Fruit fly (Drosophila melanogaster) whole organism, pupa: ENCODE measurements around the gene Miga.

Experiments
- CG10348 ChIP-seq: fragments of 200-800 bp; sonication (Bioruptor generic); IDR thresholded peaks from 2 replicates; pipeline ENCODE4 v1.3.6; 2022; ENCODE audit warnings: missing biosample characterization, missing genetic modification characterization
- CG12605 ChIP-seq: fragments of 200-800 bp; sonication (Bioruptor generic); IDR thresholded peaks from 2 replicates; pipeline ENCODE4 v1.3.6; 2022; ENCODE audit warnings: missing biosample characterization, missing genetic modification characterization
- CG17806 ChIP-seq: fragments of 200-800 bp; sonication (Bioruptor generic); optimal IDR thresholded peaks from 2 replicates; lab custom pipeline; 2018; ENCODE audit warnings: missing biosample characterization, mild to moderate bottlenecking, missing genetic modification characterization, moderate library complexity
- CG32121 ChIP-seq: fragments of 200-800 bp; sonication (Bioruptor generic); IDR thresholded peaks from 2 replicates; pipeline ENCODE4 v1.3.6; 2022; ENCODE audit warnings: missing biosample characterization, missing genetic modification characterization
- CG8301 ChIP-seq: fragments of 200-800 bp; sonication (Bioruptor generic); optimal IDR thresholded peaks from 2 replicates; lab custom pipeline; 2018; ENCODE audit warnings: missing biosample characterization, mild to moderate bottlenecking, missing genetic modification characterization
- CG9948 ChIP-seq: fragments of 200-800 bp; sonication (Bioruptor generic); optimal IDR thresholded peaks from 2 replicates; lab custom pipeline; 2018; ENCODE audit warnings: missing biosample characterization, mild to moderate bottlenecking, missing genetic modification characterization, moderate library complexity
- EcR ChIP-seq: fragments of 200-800 bp; sonication (Bioruptor generic); optimal IDR thresholded peaks from 3 replicates; lab custom pipeline; 2019; ENCODE audit warnings: missing biosample characterization, missing genetic modification characterization, mild to moderate bottlenecking, moderate library complexity, missing genetic modification reagents
- gl ChIP-seq: fragments of 200-800 bp; sonication (Bioruptor generic); optimal IDR thresholded peaks from 2 replicates; lab custom pipeline; 2018; ENCODE audit warnings: missing biosample characterization, mild to moderate bottlenecking, missing genetic modification characterization

- no peak for TF ChIP-seq EcR
- TF ChIP-seq gl (tag; lab: Kevin White, UChicago), result no peak
- no peak for TF ChIP-seq CG10348 (GFP tag; lab: Robert Waterston, UW)
- TF ChIP-seq CG32121 (GFP tag; lab: Robert Waterston, UW), result no peak
- no peak for TF ChIP-seq CG17806
- no peak for TF ChIP-seq CG9948 (tag; lab: Kevin White, UChicago)
- TF ChIP-seq CG12605 (GFP tag; lab: Robert Waterston, UW), result no peak
- no peak for TF ChIP-seq CG8301 (tag; lab: Kevin White, UChicago)
These were observed 15.0 kb downstream of the Miga start for dm6 chrX:8422643-8423042.
